Worm (Caenorhabditis elegans) whole organism, L4 larva: ENCODE results near the gene erl-1.

ENCODE experiments used
- D1046.2 ChIP-seq: fragments of 200-800 bp; sonication (Bioruptor generic); IDR thresholded peaks from 2 replicates; pipeline ENCODE4 v1.3.6; 2022; ENCODE audit warnings: missing genetic modification characterization, missing compliant biosample characterization
- F49E8.2 ChIP-seq: sonication (generic microtip); optimal IDR thresholded peaks from 2 replicates; lab custom pipeline; 2016; ENCODE audit warnings: missing compliant biosample characterization, mild to moderate bottlenecking, missing genetic modification characterization, borderline replicate concordance
- R02D3.7 ChIP-seq: fragments of 150-350 bp; sonication (generic microtip); optimal IDR thresholded peaks from 3 replicates; lab custom pipeline; 2014; ENCODE audit warnings: missing biosample characterization, missing genetic modification characterization
- T20F7.1 ChIP-seq: fragments of 200-800 bp; sonication (Bioruptor generic); optimal IDR thresholded peaks from 2 replicates; lab custom pipeline; 2018; ENCODE audit warnings: mild to moderate bottlenecking, missing genetic modification characterization, missing compliant biosample characterization
- Y5F2A.4 ChIP-seq: fragments of 200-800 bp; sonication (Bioruptor generic); optimal IDR thresholded peaks from 2 replicates; lab custom pipeline; 2018; ENCODE audit warnings: mild to moderate bottlenecking, missing genetic modification characterization, missing compliant biosample characterization
- aha-1 ChIP-seq: fragments of 150-350 bp; peaks from one replicate; lab custom pipeline; 2014; ENCODE audit warnings: missing biosample characterization, missing genetic modification characterization
- arid-1 ChIP-seq: fragments of 200-800 bp; sonication (Bioruptor generic); conservative IDR thresholded peaks from 2 replicates; pipeline ENCODE4 v1.3.6; 2022; ENCODE audit warnings: missing genetic modification reagents, missing genetic modification characterization, missing compliant biosample characterization
- attf-4 ChIP-seq: sonication (generic microtip); optimal IDR thresholded peaks from 3 replicates; lab custom pipeline; 2017; ENCODE audit warnings: missing biosample characterization, missing genetic modification characterization
- ceh-20 ChIP-seq: fragments of 200-800 bp; sonication (Bioruptor generic); IDR thresholded peaks from 2 replicates; pipeline ENCODE4 v1.3.6; 2022; ENCODE audit warnings: missing genetic modification reagents, missing genetic modification characterization, missing compliant biosample characterization
- ceh-28 ChIP-seq: fragments of 150-350 bp; optimal IDR thresholded peaks from 2 replicates; lab custom pipeline; 2014; ENCODE audit warnings: missing biosample characterization, missing genetic modification reagents, missing genetic modification characterization
- ceh-62 ChIP-seq: sonication (generic microtip); optimal IDR thresholded peaks from 2 replicates; lab custom pipeline; 2017; ENCODE audit warnings: missing biosample characterization, missing genetic modification characterization
- ctbp-1 ChIP-seq: fragments of 200-800 bp; sonication (Bioruptor generic); IDR thresholded peaks from 2 replicates; pipeline ENCODE4 v1.3.6; 2022; ENCODE audit warnings: missing genetic modification reagents, missing genetic modification characterization, missing compliant biosample characterization
- daf-16 ChIP-seq, 3 experiments: sonication (generic microtip); optimal IDR thresholded peaks; 2 replicates each; lab custom pipeline; 2016 to 2017; ENCODE audit warnings: missing genetic modification characterization in 3 of 3, missing genetic modification reagents in 3 of 3, mild to moderate bottlenecking in 2 of 3, missing compliant biosample characterization in 2 of 3, missing biosample characterization in 1 of 3, moderate library complexity in 1 of 3
- daf-8 ChIP-seq: fragments of 200-800 bp; sonication (Bioruptor generic); IDR thresholded peaks from 2 replicates; pipeline ENCODE4 v1.3.6; 2022; ENCODE audit warnings: missing genetic modification characterization, missing compliant biosample characterization
- dmd-6 ChIP-seq: fragments of 200-800 bp; sonication (Bioruptor generic); IDR thresholded peaks from 2 replicates; pipeline ENCODE4 v1.3.6; 2022; ENCODE audit warnings: missing genetic modification reagents, missing genetic modification characterization, missing compliant biosample characterization
- dpl-1 ChIP-seq: fragments of 150-350 bp; optimal IDR thresholded peaks from 2 replicates; lab custom pipeline; 2014; ENCODE audit warnings: missing biosample characterization, missing genetic modification reagents, missing genetic modification characterization
- fkh-10 ChIP-seq: fragments of 150-350 bp; optimal IDR thresholded peaks from 2 replicates; lab custom pipeline; 2014; ENCODE audit warnings: missing biosample characterization, missing genetic modification reagents, missing genetic modification characterization
- hmg-1.1 ChIP-seq: fragments of 200-800 bp; sonication (Bioruptor generic); IDR thresholded peaks from 2 replicates; pipeline ENCODE4 v1.3.6; 2022; ENCODE audit warnings: missing genetic modification reagents, missing genetic modification characterization, missing compliant biosample characterization
- lim-7 ChIP-seq: fragments of 200-800 bp; sonication (Bioruptor generic); IDR thresholded peaks from 2 replicates; pipeline ENCODE4 v1.3.6; 2022; ENCODE audit warnings: missing genetic modification characterization, missing compliant biosample characterization
- lir-3 ChIP-seq: sonication (generic microtip); optimal IDR thresholded peaks from 2 replicates; lab custom pipeline; 2016; ENCODE audit warnings: mild to moderate bottlenecking, missing genetic modification characterization, missing compliant biosample characterization
- lsy-2 ChIP-seq, 2 experiments: fragments of 150-350 bp in 1 of 2; sonication (generic microtip) in 1 of 2; optimal IDR thresholded peaks; 2 replicates each; lab custom pipeline; 2014 to 2017; ENCODE audit warnings: missing biosample characterization in 2 of 2, missing genetic modification characterization in 2 of 2
- madf-5 ChIP-seq, 2 experiments: fragments of 200-800 bp; sonication (Bioruptor generic); IDR thresholded peaks; 2 replicates each; pipeline ENCODE4 v1.3.6; 2022; ENCODE audit warnings: missing compliant biosample characterization in 2 of 2, missing genetic modification characterization in 2 of 2
- mdl-1 ChIP-seq, 2 experiments: fragments of 150-350 bp in 1 of 2; sonication (generic microtip) in 1 of 2; optimal IDR thresholded peaks; 2 replicates each; lab custom pipeline; 2014 to 2017; ENCODE audit warnings: missing biosample characterization in 2 of 2, missing genetic modification characterization in 2 of 2
- mep-1 ChIP-seq: fragments of 150-350 bp; sonication (generic microtip); optimal IDR thresholded peaks from 3 replicates; lab custom pipeline; 2014; ENCODE audit warnings: missing biosample characterization, missing genetic modification characterization
- mes-2 ChIP-seq: sonication (generic microtip); optimal IDR thresholded peaks from 2 replicates; lab custom pipeline; 2016; ENCODE audit warnings: missing genotype, mild to moderate bottlenecking, missing genetic modification characterization, missing compliant biosample characterization; ENCODE audit not compliant: poor library complexity, severe bottlenecking
- mxl-3 ChIP-seq: fragments of 200-800 bp; sonication (Bioruptor generic); optimal IDR thresholded peaks from 2 replicates; lab custom pipeline; 2018; ENCODE audit warnings: mild to moderate bottlenecking, missing genetic modification characterization, missing compliant biosample characterization
- nhr-10 ChIP-seq: fragments of 150-350 bp; optimal IDR thresholded peaks from 2 replicates; lab custom pipeline; 2014; ENCODE audit warnings: missing biosample characterization, missing genetic modification characterization
- nhr-111 ChIP-seq: fragments of 200-800 bp; sonication (Bioruptor generic); optimal IDR thresholded peaks from 2 replicates; lab custom pipeline; 2018; ENCODE audit warnings: mild to moderate bottlenecking, missing genetic modification characterization, missing compliant biosample characterization
- nhr-237 ChIP-seq: sonication (generic microtip); optimal IDR thresholded peaks from 2 replicates; lab custom pipeline; 2017; ENCODE audit warnings: missing biosample characterization, missing genetic modification characterization
- nhr-42 ChIP-seq: fragments of 200-800 bp; sonication (Bioruptor generic); IDR thresholded peaks from 2 replicates; pipeline ENCODE4 v1.3.6; 2022; ENCODE audit warnings: missing genetic modification characterization, missing compliant biosample characterization
- nhr-6 ChIP-seq: fragments of 150-350 bp; optimal IDR thresholded peaks from 2 replicates; lab custom pipeline; 2014; ENCODE audit warnings: missing biosample characterization, missing genetic modification characterization
- nhr-77 ChIP-seq: fragments of 150-350 bp; optimal IDR thresholded peaks from 2 replicates; lab custom pipeline; 2014; ENCODE audit warnings: missing biosample characterization, missing genetic modification characterization
- pha-4 ChIP-seq, 2 experiments: fragments of 150-350 bp in 1 of 2; fragments of 200-800 bp in 1 of 2; sonication (Bioruptor generic) in 1 of 2; IDR thresholded peaks in 1 of 2; optimal IDR thresholded peaks in 1 of 2; 2 replicates each; pipeline versions ENCODE4 v1.3.6 to Lab custom; 2014 to 2022; ENCODE audit warnings: missing genetic modification characterization in 2 of 2, missing genetic modification reagents in 2 of 2, missing biosample characterization in 1 of 2, missing compliant biosample characterization in 1 of 2
- php-3 ChIP-seq: fragments of 200-800 bp; sonication (Bioruptor generic); IDR thresholded peaks from 2 replicates; pipeline ENCODE4 v1.3.6; 2022; ENCODE audit warnings: missing genetic modification reagents, missing genetic modification characterization, missing compliant biosample characterization
- rbr-2 ChIP-seq: sonication (generic microtip); optimal IDR thresholded peaks from 2 replicates; lab custom pipeline; 2016; ENCODE audit warnings: missing genotype, missing genetic modification characterization, missing compliant biosample characterization
- saeg-2 ChIP-seq: fragments of 200-800 bp; sonication (Bioruptor generic); IDR thresholded peaks from 2 replicates; pipeline ENCODE4 v1.3.6; 2022; ENCODE audit warnings: missing genetic modification reagents, missing genetic modification characterization, missing compliant biosample characterization
- sdz-12 ChIP-seq: fragments of 200-800 bp; sonication (Bioruptor generic); optimal IDR thresholded peaks from 2 replicates; lab custom pipeline; 2018; ENCODE audit warnings: mild to moderate bottlenecking, missing genetic modification characterization, missing compliant biosample characterization
- set-16 ChIP-seq: fragments of 200-800 bp; sonication (Bioruptor generic); IDR thresholded peaks from 2 replicates; pipeline ENCODE4 v1.3.6; 2022; ENCODE audit warnings: missing genetic modification reagents, missing genetic modification characterization, missing compliant biosample characterization
- snpc-4 ChIP-seq: fragments of 150-350 bp; optimal IDR thresholded peaks from 2 replicates; lab custom pipeline; 2014; ENCODE audit warnings: missing biosample characterization, missing genetic modification characterization
- spr-1 ChIP-seq: sonication (generic microtip); optimal IDR thresholded peaks from 2 replicates; lab custom pipeline; 2016; ENCODE audit warnings: mild to moderate bottlenecking, missing genetic modification characterization, missing compliant biosample characterization
- spr-3 ChIP-seq: fragments of 200-800 bp; sonication (Bioruptor generic); optimal IDR thresholded peaks from 2 replicates; lab custom pipeline; 2018; ENCODE audit warnings: mild to moderate bottlenecking, missing genetic modification characterization, missing compliant biosample characterization
- tag-97 ChIP-seq: fragments of 200-800 bp; sonication (Bioruptor generic); IDR thresholded peaks from 2 replicates; pipeline ENCODE4 v1.3.6; 2022; ENCODE audit warnings: missing genetic modification characterization, missing compliant biosample characterization
- tra-1 ChIP-seq: fragments of 200-800 bp; sonication (Bioruptor generic); IDR thresholded peaks from 2 replicates; pipeline ENCODE4 v1.3.6; 2022; ENCODE audit warnings: missing genetic modification reagents, missing genetic modification characterization, missing compliant biosample characterization
- unc-39 ChIP-seq: sonication (generic microtip); optimal IDR thresholded peaks from 2 replicates; lab custom pipeline; 2017; ENCODE audit warnings: missing biosample characterization, missing genetic modification characterization
- unc-62 ChIP-seq, 3 experiments: fragments of 150-350 bp in 1 of 3; sonication (generic microtip); optimal IDR thresholded peaks in 2 of 3; peaks in 1 of 3; 1 replicate in 1 of 3; 2 replicates in 2 of 3; lab custom pipeline; 2014 to 2017; ENCODE audit warnings: missing biosample characterization in 3 of 3, missing genetic modification characterization in 3 of 3, missing genetic modification reagents in 3 of 3, missing genotype in 1 of 3
- vab-7 ChIP-seq: fragments of 200-800 bp; sonication (Bioruptor generic); IDR thresholded peaks from 2 replicates; pipeline ENCODE4 v1.3.6; 2022; ENCODE audit warnings: missing genetic modification reagents, missing genetic modification characterization, missing compliant biosample characterization
- zag-1 ChIP-seq: fragments of 150-350 bp; optimal IDR thresholded peaks from 2 replicates; lab custom pipeline; 2014; ENCODE audit warnings: missing biosample characterization, missing genetic modification characterization
- zfp-3 ChIP-seq: fragments of 200-800 bp; sonication (Bioruptor generic); conservative IDR thresholded peaks from 2 replicates; pipeline ENCODE4 v1.3.6; 2022; ENCODE audit warnings: missing genetic modification reagents, missing genetic modification characterization, missing compliant biosample characterization
- ztf-11 ChIP-seq: fragments of 150-350 bp; optimal IDR thresholded peaks from 2 replicates; lab custom pipeline; 2014; ENCODE audit warnings: missing biosample characterization, missing genetic modification characterization

Gene erl-1

ce11 chrIV:12268272-12269045, 19.3 kb upstream of the erl-1 start, which contains the start of the genes ppm-1.H and rpl-34 (continued):
- no peak for TF ChIP-seq daf-16 (GFP tag; optimal IDR thresholded peaks at IDR 0.05; lab: Kevin White, UChicago)
- TF ChIP-seq daf-16 (tag; optimal IDR thresholded peaks at IDR 0.05; lab: Kevin White, UChicago) = no peak
- no peak for TF ChIP-seq spr-1 (tag; lab: Kevin White, UChicago)
- TF ChIP-seq rbr-2 (tag; lab: Kevin White, UChicago) = peak; percentile 54
- TF ChIP-seq mdl-1 (tag; optimal IDR thresholded peaks at IDR 0.05; lab: Kevin White, UChicago) = peak in 1 of 2 experiments; percentile 43
- peak; percentile 68 for TF ChIP-seq nhr-6 (tag; lab: Kevin White, UChicago)
- 0 out of 2 replicates have a peak, but pooled peaks have one; percentile 30 for TF ChIP-seq hmg-1.1 (GFP tag; lab: Robert Waterston, UW)
- no peak for TF ChIP-seq set-16 (GFP tag; lab: Robert Waterston, UW)
- no peak for TF ChIP-seq tag-97 (GFP tag; lab: Robert Waterston, UW)
- TF ChIP-seq snpc-4 (tag; lab: Kevin White, UChicago) = no peak
- peak; percentile 94 for TF ChIP-seq D1046.2 (GFP tag; lab: Robert Waterston, UW)
- peak; percentile 66 for TF ChIP-seq R02D3.7 (tag; lab: Kevin White, UChicago)
- no peak for TF ChIP-seq ceh-62
- TF ChIP-seq zag-1 (tag; lab: Kevin White, UChicago) = no peak
- TF ChIP-seq ceh-20 (GFP tag; lab: Robert Waterston, UW) = no peak
- TF ChIP-seq tra-1 (GFP tag; lab: Robert Waterston, UW) = no peak
- no peak for TF ChIP-seq pha-4 (GFP tag; IDR thresholded peaks at IDR 0.05; lab: Robert Waterston, UW)
- TF ChIP-seq pha-4 (tag; optimal IDR thresholded peaks at IDR 0.05; lab: Kevin White, UChicago) = peak; percentile 48
- TF ChIP-seq saeg-2 (GFP tag; lab: Robert Waterston, UW) = no peak
- TF ChIP-seq nhr-42 = no peak
- TF ChIP-seq vab-7 (GFP tag; lab: Robert Waterston, UW) = no peak
- TF ChIP-seq ctbp-1 = no peak
- no peak for TF ChIP-seq Y5F2A.4 (GFP tag; lab: Kevin White, UChicago)
- TF ChIP-seq lir-3 (tag; lab: Kevin White, UChicago) = no peak
- no peak for TF ChIP-seq spr-3
- no peak for TF ChIP-seq dmd-6 (GFP tag; lab: Robert Waterston, UW)
- TF ChIP-seq sdz-12 (GFP tag; lab: Kevin White, UChicago) = no peak
- TF ChIP-seq dpl-1 (GFP tag; lab: Kevin White, UChicago) = peak; percentile 56
- TF ChIP-seq arid-1 (GFP tag; lab: Robert Waterston, UW) = no peak
- TF ChIP-seq mxl-3 (GFP tag; lab: Kevin White, UChicago) = no peak
- no peak for TF ChIP-seq aha-1 (tag; lab: Kevin White, UChicago)
- peak; percentile 78 for TF ChIP-seq mes-2 (tag; lab: Kevin White, UChicago)
- TF ChIP-seq nhr-10 (tag; lab: Kevin White, UChicago) = no peak
- TF ChIP-seq attf-4 = no peak
- TF ChIP-seq ztf-11 (tag; lab: Kevin White, UChicago) = no peak
- no peak for TF ChIP-seq madf-5 (GFP tag; IDR thresholded peaks at IDR 0.05; lab: Robert Waterston, UW)
- TF ChIP-seq unc-62 (GFP tag; optimal IDR thresholded peaks at IDR 0.05 in 1 of 2; lab: Kevin White, UChicago) = no peak
- no peak for TF ChIP-seq unc-62 (tag; optimal IDR thresholded peaks at IDR 0.05; lab: Kevin White, UChicago)
- TF ChIP-seq nhr-111 (GFP tag; lab: Kevin White, UChicago) = no peak
- no peak for TF ChIP-seq ceh-28 (tag; lab: Kevin White, UChicago)
- peak; percentile 1 for TF ChIP-seq nhr-77 (tag; lab: Kevin White, UChicago)
- TF ChIP-seq mep-1 = peak; percentile 67
- TF ChIP-seq fkh-10 (GFP tag; lab: Kevin White, UChicago) = no peak
- TF ChIP-seq T20F7.1 = no peak
- TF ChIP-seq daf-8 (GFP tag; lab: Robert Waterston, UW) = no peak
- no peak for TF ChIP-seq zfp-3 (GFP tag; lab: Robert Waterston, UW)
- TF ChIP-seq lim-7 = no peak
- no peak for TF ChIP-seq F49E8.2 (tag; lab: Kevin White, UChicago)
- peak; percentile 90 to 98 for TF ChIP-seq lsy-2 (tag; optimal IDR thresholded peaks at IDR 0.05; lab: Kevin White, UChicago)
- TF ChIP-seq unc-39 (tag; lab: Kevin White, UChicago) = no peak
- TF ChIP-seq php-3 (GFP tag; lab: Robert Waterston, UW) = no peak
- TF ChIP-seq nhr-237 (tag; lab: Kevin White, UChicago) = no peak
